Worm (Caenorhabditis elegans) whole organism, L4/young adult: ENCODE data around the gene nspc-20.

Experiments used
- W03F9.2 ChIP-seq: fragments of 150-350 bp; optimal IDR thresholded peaks from 2 replicates; lab custom pipeline; 2014; ENCODE audit warnings: missing biosample characterization, missing genetic modification characterization
- dao-5 ChIP-seq: sonication (generic microtip); optimal IDR thresholded peaks from 2 replicates; lab custom pipeline; 2016; ENCODE audit warnings: missing genotype, missing genetic modification characterization, moderate library complexity, missing compliant biosample characterization
- him-1 ChIP-seq: sonication (generic microtip); optimal IDR thresholded peaks from 2 replicates; lab custom pipeline; 2016; ENCODE audit warnings: missing genotype, missing genetic modification reagents, missing genetic modification characterization, missing compliant biosample characterization

- TF ChIP-seq him-1 (tag; lab: Kevin White, UChicago), result no peak
- no peak for TF ChIP-seq W03F9.2
- TF ChIP-seq dao-5, result no peak
Observed at ce11 chrX:14499830-14500409, 30.1 kb downstream of the nspc-20 start.
